Worm (Caenorhabditis elegans) whole organism, L2 larva: ENCODE measurements around the gene C50B8.5.

Experiments
- snpc-4 ChIP-seq: fragments of 150-350 bp; optimal IDR thresholded peaks from 2 replicates; lab custom pipeline; 2014; ENCODE audit warnings: missing biosample characterization, missing genetic modification characterization
- unc-62 ChIP-seq: fragments of 150-350 bp; optimal IDR thresholded peaks from 2 replicates; lab custom pipeline; 2014; ENCODE audit warnings: missing biosample characterization, missing genetic modification reagents, missing genetic modification characterization

ce11 chrV:13598370-13598769 lies 17.6 kb downstream of the C50B8.5 start:
- TF ChIP-seq unc-62 (no peak), snpc-4 (tag; lab: Kevin White, UChicago) (no peak)
